Worm (Caenorhabditis elegans) whole organism, L4/young adult: Measurements from ENCODE around the gene shpk-1.

Source experiments
- W03F9.2 ChIP-seq: fragments of 150-350 bp; optimal IDR thresholded peaks from 2 replicates; lab custom pipeline; 2014; ENCODE audit warnings: missing biosample characterization, missing genetic modification characterization
- dao-5 ChIP-seq: sonication (generic microtip); optimal IDR thresholded peaks from 2 replicates; lab custom pipeline; 2016; ENCODE audit warnings: missing genotype, missing genetic modification characterization, moderate library complexity, missing compliant biosample characterization
- him-1 ChIP-seq: sonication (generic microtip); optimal IDR thresholded peaks from 2 replicates; lab custom pipeline; 2016; ENCODE audit warnings: missing genotype, missing genetic modification reagents, missing genetic modification characterization, missing compliant biosample characterization

The shpk-1 gene

DNA sequence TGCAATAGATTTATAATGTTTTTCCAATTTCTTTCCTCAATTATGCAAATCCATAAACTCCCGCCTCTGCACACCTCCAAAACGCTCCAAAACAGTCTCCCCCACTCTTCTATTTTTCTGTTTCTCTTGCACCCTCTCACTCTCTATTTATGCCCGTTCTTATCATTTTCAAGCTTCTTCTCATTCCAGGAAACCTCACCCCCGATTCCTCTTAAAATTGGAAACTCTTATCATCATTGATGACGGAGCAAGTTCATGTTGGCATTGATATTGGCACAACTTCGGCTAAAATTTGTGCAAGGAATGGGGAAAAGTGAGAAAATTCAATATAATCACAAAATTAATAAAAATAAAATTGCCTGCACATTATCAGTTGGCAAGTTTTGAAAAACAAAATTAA lies at the start of gene shpk-1:
Gene shpk-1 (plus strand): TSS at position 188 of the 400 bp plus-strand sequence.
- TF ChIP-seq him-1 (tag; lab: Kevin White, UChicago) (no peak), dao-5 (tag; lab: Kevin White, UChicago) (no peak), W03F9.2 (tag; lab: Kevin White, UChicago) (no peak)

DNA sequence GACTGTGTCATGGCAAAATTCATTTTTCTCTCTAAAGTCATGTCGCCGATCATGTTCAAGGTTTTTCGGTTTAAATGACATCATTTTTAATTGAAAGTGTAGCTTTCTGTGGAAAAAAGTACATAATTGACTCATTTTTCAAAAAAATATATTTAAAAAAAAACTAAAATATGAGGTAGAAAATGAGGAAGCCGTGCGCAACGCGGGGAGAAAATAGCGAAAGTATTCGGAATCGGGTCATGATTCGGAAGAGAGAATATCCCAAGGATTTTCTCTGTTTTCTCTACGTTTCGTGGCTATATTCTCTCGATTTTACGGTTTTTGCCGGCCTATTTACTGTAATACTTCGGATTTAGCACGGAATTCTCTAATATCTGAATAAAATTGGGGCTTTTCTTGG lies 47.1 kb upstream of the shpk-1 start:
- TF ChIP-seq W03F9.2 (tag; lab: Kevin White, UChicago) (no peak), him-1 (tag; lab: Kevin White, UChicago) (no peak), dao-5 (tag; lab: Kevin White, UChicago) (no peak)

DNA sequence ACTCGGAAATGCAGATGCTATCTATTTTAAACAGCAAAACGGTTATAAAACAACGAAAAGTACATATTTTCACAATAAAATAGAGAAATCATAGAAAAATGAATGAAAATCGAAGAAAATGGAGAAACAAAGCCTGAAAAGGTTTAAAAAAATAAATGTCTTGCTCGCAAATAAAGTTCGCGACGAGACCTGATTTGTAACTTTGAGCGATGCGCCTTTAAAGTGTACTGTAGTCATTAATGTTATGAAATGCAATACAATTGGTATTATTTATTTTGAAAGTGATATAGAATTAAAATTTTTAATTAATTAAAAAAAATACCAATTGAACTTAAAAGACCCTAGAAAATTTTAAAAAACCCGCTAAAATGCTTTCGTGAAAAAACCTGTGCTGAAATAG lies 46.6 kb upstream of the shpk-1 start:
- TF ChIP-seq him-1 (tag; lab: Kevin White, UChicago), result no peak
- TF ChIP-seq W03F9.2 (tag; lab: Kevin White, UChicago), result no peak
- TF ChIP-seq dao-5 (tag; lab: Kevin White, UChicago), result no peak

DNA sequence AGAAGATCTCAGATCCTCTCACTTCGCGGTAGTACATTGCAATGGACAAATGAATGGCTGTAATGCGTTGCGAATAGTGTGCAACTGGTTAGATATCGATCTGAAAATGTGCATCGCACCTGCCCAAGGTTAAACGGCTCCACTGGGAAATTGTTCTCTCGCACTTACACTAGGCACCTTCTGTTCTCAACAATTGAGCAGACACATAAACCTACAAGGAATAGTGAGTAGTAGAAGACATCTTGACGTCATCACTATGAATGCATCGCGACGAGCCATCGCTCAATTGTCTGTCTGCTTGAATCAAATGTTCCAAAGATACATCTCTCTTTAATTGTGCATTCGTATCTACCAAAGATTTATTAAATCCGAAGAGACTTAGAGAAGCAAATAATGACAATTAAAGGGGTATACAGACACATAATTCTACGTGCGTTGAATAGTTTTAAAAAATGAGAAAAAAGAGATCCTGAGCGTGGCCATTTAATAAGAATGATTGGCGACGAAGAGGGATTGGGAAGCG lies 44.8 kb upstream of the shpk-1 start, which contains the start of gene T05D4.2:
Gene T05D4.2 (minus strand): TSS at position 83 of the 523 bp plus-strand sequence.
- TF ChIP-seq W03F9.2 (tag; lab: Kevin White, UChicago) (no peak), him-1 (tag; lab: Kevin White, UChicago) (no peak), dao-5 (tag; lab: Kevin White, UChicago) (no peak)

DNA sequence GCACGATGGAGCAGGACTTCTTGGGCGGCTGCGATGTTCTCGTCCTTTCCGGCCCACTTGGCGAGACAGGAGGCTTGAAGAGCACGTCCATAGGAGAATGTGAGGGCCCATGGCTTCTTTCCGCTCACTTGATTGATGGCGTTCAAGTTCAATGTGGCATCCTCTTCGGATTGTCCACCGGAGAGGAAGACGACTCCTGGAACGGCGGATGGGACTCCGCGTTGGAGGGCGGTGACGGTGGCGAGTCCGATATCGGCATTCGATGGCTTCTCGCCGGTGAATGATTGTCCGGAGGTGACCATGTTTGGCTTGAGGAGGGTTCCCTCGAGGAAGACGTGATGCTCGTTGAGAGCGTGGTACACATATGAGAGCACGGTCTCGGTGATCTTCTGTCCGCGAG lies 44.2 kb upstream of the shpk-1 start:
- TF ChIP-seq W03F9.2 (tag; lab: Kevin White, UChicago), result no peak
- TF ChIP-seq him-1 (tag; lab: Kevin White, UChicago), result no peak
- no peak for TF ChIP-seq dao-5 (tag; lab: Kevin White, UChicago)

DNA sequence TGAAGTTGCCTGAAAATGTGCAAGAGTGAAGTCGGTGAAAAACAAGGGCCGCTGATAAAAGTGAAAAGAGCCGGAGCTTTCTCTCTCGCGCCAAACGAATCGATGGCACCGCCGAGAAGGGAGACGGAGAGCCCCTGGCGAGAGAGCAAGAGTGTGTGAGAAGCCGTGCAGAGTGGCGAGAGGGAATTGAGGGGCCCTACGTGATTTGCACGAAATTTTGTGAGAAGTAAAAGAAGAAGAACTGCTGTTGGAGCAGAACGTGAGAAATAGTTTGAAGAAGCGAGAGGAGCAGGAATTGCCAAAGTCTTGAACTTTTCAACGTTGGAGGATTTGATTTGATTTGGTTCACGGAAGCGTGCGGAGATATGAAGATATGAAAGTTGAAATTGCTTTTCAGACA lies 42.9 kb upstream of the shpk-1 start, which contains the start of gene aldo-1:
Gene aldo-1 (minus strand): TSS at position 9 of the 400 bp plus-strand sequence.
- TF ChIP-seq him-1 (tag; lab: Kevin White, UChicago) (peak; percentile 45), dao-5 (tag; lab: Kevin White, UChicago) (no peak)

DNA sequence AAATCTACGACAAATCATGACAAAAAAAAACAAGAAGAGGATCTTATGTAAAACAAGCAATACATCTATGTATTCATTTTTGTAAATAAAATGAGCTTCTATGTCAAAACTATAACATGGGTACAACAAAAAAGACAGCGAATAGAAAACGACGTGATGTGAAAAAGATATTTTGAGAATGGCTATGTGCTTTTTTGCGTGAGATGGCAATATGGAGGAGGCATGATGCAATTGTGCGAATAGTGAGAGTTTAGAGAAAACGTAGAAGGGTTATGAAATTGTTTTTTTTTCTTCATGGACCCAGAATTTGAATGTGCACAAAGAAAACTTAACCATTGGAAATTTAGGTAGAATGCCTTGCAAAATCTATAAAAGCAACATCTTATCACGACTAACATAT lies 41.8 kb upstream of the shpk-1 start:
- TF ChIP-seq him-1 (tag; lab: Kevin White, UChicago), result no peak
- TF ChIP-seq W03F9.2 (tag; lab: Kevin White, UChicago), result no peak
- TF ChIP-seq dao-5 (tag; lab: Kevin White, UChicago), result no peak

DNA sequence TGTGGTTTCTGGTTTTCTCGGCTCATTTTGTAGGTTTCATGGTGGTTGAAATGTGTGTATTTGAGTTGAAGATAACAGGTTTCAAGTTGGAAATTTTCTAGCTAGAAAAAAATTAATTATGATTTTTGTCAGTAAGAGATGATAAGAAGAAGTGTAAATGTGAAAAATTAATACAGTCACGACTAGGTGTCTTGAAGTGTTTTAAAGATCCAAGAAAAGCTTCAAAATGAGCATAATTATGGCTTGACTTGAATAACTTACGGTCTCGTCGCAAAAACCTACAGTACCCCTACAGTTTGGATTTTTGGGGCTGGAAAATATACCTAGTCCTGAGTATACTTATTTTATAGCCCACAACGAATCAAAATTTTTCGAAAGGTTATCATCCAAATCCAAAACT lies 37.5 kb upstream of the shpk-1 start, which contains the start of gene exc-12:
Gene exc-12 (minus strand): TSS at position 101 of the 400 bp plus-strand sequence.
- TF ChIP-seq dao-5 (tag; lab: Kevin White, UChicago), result no peak
- no peak for TF ChIP-seq him-1 (tag; lab: Kevin White, UChicago)
- TF ChIP-seq W03F9.2 (tag; lab: Kevin White, UChicago), result no peak

DNA sequence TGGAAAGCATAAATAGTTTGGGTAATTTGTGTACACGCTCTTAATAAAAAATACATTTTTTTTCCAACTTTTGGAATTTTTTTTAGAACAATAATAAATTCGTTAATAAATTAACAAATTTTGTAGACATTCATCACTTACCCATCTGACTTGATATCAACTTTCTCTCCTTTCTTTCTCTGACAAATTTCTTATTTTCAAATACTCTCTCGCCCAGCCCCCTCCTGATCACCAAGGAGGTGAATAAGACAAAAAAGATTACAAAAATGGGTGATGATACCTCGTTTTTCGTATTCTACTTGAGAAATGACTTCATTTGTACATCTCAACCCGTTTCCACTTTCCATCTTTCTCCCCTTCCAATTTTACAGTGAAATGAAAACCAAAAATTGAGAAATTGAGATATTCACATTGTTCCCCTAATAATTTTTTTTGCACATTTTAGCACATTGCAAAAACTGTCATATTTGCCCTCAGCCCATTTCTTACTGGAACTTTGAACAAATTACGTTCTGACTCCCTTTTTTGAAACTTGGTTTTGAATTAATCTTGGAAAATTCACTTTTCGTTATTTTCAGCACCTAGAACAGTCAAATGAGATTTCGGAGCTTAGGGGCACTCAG lies 32.1 kb upstream of the shpk-1 start, which contains the start of gene osm-7:
Gene osm-7 (plus strand): TSS at position 573 of the 623 bp plus-strand sequence.
- no peak for TF ChIP-seq W03F9.2 (tag; lab: Kevin White, UChicago)
- TF ChIP-seq him-1 (tag; lab: Kevin White, UChicago), result no peak
- no peak for TF ChIP-seq dao-5 (tag; lab: Kevin White, UChicago)

DNA sequence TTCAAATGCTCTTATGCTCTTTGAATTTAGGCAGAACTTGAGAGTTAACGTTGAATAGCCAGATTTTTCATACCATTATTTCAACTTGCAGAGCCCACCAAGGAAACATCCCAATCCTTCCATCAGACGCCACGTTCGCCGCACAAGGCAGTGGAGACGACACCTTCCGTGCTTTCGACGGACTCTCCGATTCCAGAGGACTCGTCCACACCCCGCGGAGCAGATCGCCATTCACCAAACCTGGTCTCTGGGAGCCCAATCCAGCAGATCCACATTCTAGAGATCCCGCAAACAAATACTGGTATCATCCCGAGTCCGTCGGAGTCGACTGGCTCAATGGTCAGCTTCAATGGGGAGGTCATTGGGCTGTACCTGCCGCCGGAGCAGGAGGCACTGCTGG lies 27.7 kb upstream of the shpk-1 start:
- TF ChIP-seq dao-5 (tag; lab: Kevin White, UChicago) (no peak), W03F9.2 (tag; lab: Kevin White, UChicago) (no peak), him-1 (tag; lab: Kevin White, UChicago) (no peak)

DNA sequence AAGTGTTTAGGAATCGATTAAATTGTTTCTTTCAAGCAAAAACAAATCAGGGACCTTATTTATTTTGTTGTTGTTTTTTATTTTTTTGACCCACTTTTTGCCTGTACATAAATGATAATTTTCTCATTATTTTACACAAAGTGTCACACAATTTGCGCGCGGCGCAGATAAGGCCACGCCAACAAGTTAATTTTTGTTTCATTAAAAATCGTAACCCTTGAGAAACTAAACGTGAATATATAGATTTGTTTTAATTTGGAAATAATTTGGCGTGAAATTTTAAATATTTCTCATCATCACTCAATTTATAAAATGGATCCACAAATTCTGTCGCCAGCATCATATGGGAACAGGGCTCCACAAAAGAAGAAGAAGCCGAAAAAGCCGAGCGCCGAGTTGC lies 27.3 kb upstream of the shpk-1 start, which contains the start of gene T05D4.5:
Gene T05D4.5 (plus strand): TSS at position 301 of the 400 bp plus-strand sequence.
- TF ChIP-seq him-1 (tag; lab: Kevin White, UChicago) (no peak), W03F9.2 (tag; lab: Kevin White, UChicago) (no peak), dao-5 (tag; lab: Kevin White, UChicago) (no peak)

DNA sequence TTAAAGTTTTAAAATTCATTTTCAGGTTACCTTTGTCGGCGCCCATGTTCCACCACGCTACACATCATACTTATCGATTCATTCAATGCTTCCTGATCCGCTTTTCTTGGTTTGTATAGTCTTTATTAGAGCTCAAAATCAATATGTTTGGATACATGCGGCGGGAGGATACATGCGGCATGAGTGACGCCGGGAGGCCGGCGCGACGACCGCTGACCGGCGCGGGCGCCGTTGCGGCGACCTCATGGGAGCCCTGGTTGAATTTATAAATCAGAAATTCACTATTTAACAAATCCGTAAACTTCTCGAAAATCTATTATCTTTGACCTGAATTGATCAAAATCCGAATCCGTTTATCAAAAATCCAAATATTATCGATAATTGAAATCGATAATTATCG lies 26.1 kb upstream of the shpk-1 start:
- TF ChIP-seq dao-5 (tag; lab: Kevin White, UChicago) (no peak), him-1 (tag; lab: Kevin White, UChicago) (no peak), W03F9.2 (tag; lab: Kevin White, UChicago) (no peak)

DNA sequence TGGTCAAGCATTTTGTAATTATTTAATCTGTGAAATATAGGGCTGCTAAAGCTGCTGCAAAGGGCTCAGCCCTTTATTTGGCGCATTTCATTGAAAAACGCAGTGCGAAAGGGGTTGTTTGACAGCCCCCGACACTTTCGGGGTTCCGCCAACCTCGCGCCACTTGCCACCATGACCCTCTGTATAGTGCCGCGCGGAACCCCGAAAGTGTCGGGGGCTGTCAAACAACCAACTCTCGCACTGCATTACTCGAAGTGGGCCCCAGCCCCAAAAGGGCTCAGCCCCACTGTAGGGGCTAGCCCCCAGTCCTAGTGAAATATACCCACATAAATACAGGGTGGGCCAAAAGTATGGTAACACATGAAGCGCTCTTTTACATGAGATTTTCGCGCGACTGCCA lies 7.6 kb upstream of the shpk-1 start:
- TF ChIP-seq W03F9.2 (tag; lab: Kevin White, UChicago) (no peak), dao-5 (tag; lab: Kevin White, UChicago) (no peak), him-1 (tag; lab: Kevin White, UChicago) (no peak)

DNA sequence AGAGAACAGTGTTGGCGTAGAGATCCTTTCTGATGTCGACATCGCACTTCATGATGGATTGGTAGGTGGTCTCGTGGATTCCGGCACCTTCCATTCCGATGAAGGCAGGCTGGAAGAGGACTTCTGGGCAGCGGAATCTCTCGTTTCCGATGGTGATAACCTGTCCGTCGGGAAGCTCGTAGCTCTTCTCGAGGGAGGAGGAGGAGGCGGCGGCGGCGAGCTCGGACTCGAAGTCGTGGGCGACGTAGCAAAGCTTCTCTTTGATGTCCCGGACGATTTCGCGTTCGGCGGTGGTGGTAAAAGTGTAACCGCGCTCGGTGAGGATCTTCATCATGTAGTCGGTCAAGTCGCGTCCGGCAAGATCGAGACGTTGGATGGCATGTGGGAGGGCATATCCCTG lies 3.0 kb upstream of the shpk-1 start:
- TF ChIP-seq him-1 (tag; lab: Kevin White, UChicago), result no peak
- TF ChIP-seq dao-5 (tag; lab: Kevin White, UChicago), result no peak
- TF ChIP-seq W03F9.2 (tag; lab: Kevin White, UChicago), result no peak
